Fruit fly (Drosophila melanogaster) S2 (cell line): ENCODE data around the gene Wdfy2.

Experiments used
- CG8478 ChIP-seq: fragments of >200 bp; optimal IDR thresholded peaks from 2 replicates; lab custom pipeline; 2018
- CTCF ChIP-seq, 2 experiments: fragments of >200 bp; optimal IDR thresholded peaks; 2 replicates each; lab custom pipeline; 2018

- no peak for TF ChIP-seq CG8478 (lab: Kevin White, UChicago)
- TF ChIP-seq CTCF (optimal IDR thresholded peaks at IDR 0.05; lab: Kevin White, UChicago) = no peak
Observed at dm6 chr2L:10428528-10428927, 5.4 kb downstream of the Wdfy2 start, which contains the start of gene CG5188.
